Fruit fly (Drosophila melanogaster): ENCODE measurements around the gene CG10340.
A peak's percentile ranks its signal among the peaks of the same experiment; 100 is the strongest.

The CG10340 gene

DNA sequence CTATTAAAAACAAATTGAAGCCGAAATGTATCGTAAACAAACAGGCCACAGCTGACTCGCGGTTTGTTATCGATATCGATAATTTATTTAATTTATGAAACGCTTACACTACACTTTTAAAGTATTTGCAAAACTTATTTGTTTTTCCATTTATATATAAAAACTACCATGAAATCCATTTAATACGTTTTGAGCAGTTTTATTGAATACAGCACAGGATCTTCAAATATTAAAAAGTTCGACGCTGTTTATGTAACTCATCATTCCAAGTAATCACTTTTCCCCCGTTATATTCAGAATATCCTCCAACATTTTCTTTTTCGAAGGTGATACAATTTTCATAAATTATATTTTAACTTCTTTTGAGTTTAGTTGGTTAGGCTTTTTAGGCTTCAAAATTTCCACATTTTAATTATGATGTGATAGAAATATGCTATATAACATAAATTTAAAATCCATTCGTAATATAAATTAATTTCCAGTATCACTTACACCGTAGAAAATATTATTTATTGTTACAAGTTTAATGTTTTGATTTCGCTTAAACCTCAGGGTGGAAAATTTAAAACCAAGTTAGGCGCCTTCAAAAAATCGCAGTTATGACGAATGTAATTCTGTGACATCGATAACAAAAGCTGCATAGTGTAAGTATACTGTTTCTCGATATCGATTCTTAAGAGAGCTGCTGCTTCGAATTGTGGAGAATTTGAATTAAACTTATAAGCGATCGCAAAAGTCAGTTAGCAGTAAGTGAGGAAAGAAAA, 32.9 kb upstream of the CG10340 start, which contains the start of the genes CG10324 and CCT3 (continued):
- TF ChIP-seq CG14050 (GFP tag; IDR thresholded peaks at IDR 0.05), result peak; percentile 56; the same call in 2 of the 3 replicates
- peak; percentile 78 for TF ChIP-seq dysf (GFP tag; IDR thresholded peaks at IDR 0.05)
- TF ChIP-seq CG4328 (GFP tag; optimal IDR thresholded peaks at IDR 0.05), result peak; percentile 61
- peak; percentile 43 for TF ChIP-seq CG4854 (GFP tag; optimal IDR thresholded peaks at IDR 0.05)
- TF ChIP-seq sr (GFP tag; IDR thresholded peaks at IDR 0.05), result no peak
- peak; percentile 55 for TF ChIP-seq fd3F (GFP tag; optimal IDR thresholded peaks at IDR 0.05)
- TF ChIP-seq MESR4 (GFP tag; optimal IDR thresholded peaks at IDR 0.05), result no peak
- TF ChIP-seq CG17328 (GFP tag; IDR thresholded peaks at IDR 0.05), result peak; percentile 40; the same call in 1 of the 2 replicates
- TF ChIP-seq ssp (GFP tag; IDR thresholded peaks at IDR 0.05), result peak; percentile 90
- peak; percentile 59 for TF ChIP-seq ind (GFP tag; optimal IDR thresholded peaks at IDR 0.05)
- TF ChIP-seq pnt (GFP tag; optimal IDR thresholded peaks at IDR 0.05), result peak; percentile 45
- TF ChIP-seq CG14710 (tag; optimal IDR thresholded peaks at IDR 0.05), result peak; percentile 65
- peak; percentile 66 for TF ChIP-seq Hsf (GFP tag; optimal IDR thresholded peaks at IDR 0.05)
- peak; percentile 82 for TF ChIP-seq CG8924 (tag; optimal IDR thresholded peaks at IDR 0.05)
- peak; percentile 71 for TF ChIP-seq CG2712 (tag; optimal IDR thresholded peaks at IDR 0.05)
- TF ChIP-seq CG10147 (GFP tag; optimal IDR thresholded peaks at IDR 0.05), result peak; percentile 46
- peak; percentile 73 for TF ChIP-seq Ssrp (tag; optimal IDR thresholded peaks at IDR 0.05)
- TF ChIP-seq dm (GFP tag; optimal IDR thresholded peaks at IDR 0.05), result no peak
- TF ChIP-seq CG10209 (GFP tag; optimal IDR thresholded peaks at IDR 0.05), result peak; percentile 71
- TF ChIP-seq CG16813 (GFP tag; IDR thresholded peaks at IDR 0.05; ENCODE audit: partially characterized antibody), result peak; percentile 70
- TF ChIP-seq CG5953 (GFP tag; IDR thresholded peaks at IDR 0.05), result no peak
- TF ChIP-seq twi (tag; optimal IDR thresholded peaks at IDR 0.05), result peak; percentile 62
- TF ChIP-seq Ada2b (GFP tag; IDR thresholded peaks at IDR 0.05), result peak; percentile 48
- peak; percentile 24 for TF ChIP-seq gcm (GFP tag; optimal IDR thresholded peaks at IDR 0.05)
- 0 out of 2 replicates have a peak, but pooled peaks have one; percentile 41 for TF ChIP-seq wdn (GFP tag; IDR thresholded peaks at IDR 0.05)
- peak; percentile 61 for TF ChIP-seq az2 (GFP tag; optimal IDR thresholded peaks at IDR 0.05)
- peak; percentile 18 for TF ChIP-seq salm (tag; optimal IDR thresholded peaks at IDR 0.05)
- no peak; the same call in 1 of the 2 replicates for TF ChIP-seq CG10366 (GFP tag; IDR thresholded peaks at IDR 0.05)
- TF ChIP-seq Dp (GFP tag; optimal IDR thresholded peaks at IDR 0.05), result peak; percentile 79
- TF ChIP-seq vnd (GFP tag; IDR thresholded peaks at IDR 0.05; ENCODE audit: partially characterized antibody), result peak; percentile 77
- TF ChIP-seq row (GFP tag; IDR thresholded peaks at IDR 0.05), result peak; percentile 55
- no peak for TF ChIP-seq gsb-n (tag; optimal IDR thresholded peaks at IDR 0.05)
- no peak for TF ChIP-seq CG12071 (GFP tag; optimal IDR thresholded peaks at IDR 0.05)
- TF ChIP-seq CG31224 (GFP tag; IDR thresholded peaks at IDR 0.05), result peak; percentile 34; the same call in 1 of the 2 replicates
- TF ChIP-seq CG6254 (GFP tag; optimal IDR thresholded peaks at IDR 0.05), result peak; percentile 18
- peak; percentile 79 for TF ChIP-seq CG15269 (tag; optimal IDR thresholded peaks at IDR 0.05)
- peak; percentile 9 for TF ChIP-seq Usf (GFP tag; optimal IDR thresholded peaks at IDR 0.05)
- TF ChIP-seq maf-S (GFP tag; optimal IDR thresholded peaks at IDR 0.05), result peak; percentile 34
- peak; percentile 77 for TF ChIP-seq Nf-YC (tag; optimal IDR thresholded peaks at IDR 0.05)
- no peak for TF ChIP-seq Spps (tag; optimal IDR thresholded peaks at IDR 0.05)
- TF ChIP-seq CG10979 (tag; optimal IDR thresholded peaks at IDR 0.05), result peak; percentile 57
- no peak for TF ChIP-seq CG11085 (GFP tag; IDR thresholded peaks at IDR 0.05)
- peak; percentile 39 for TF ChIP-seq fu2 (GFP tag; optimal IDR thresholded peaks at IDR 0.05)
- TF ChIP-seq amos (GFP tag; IDR thresholded peaks at IDR 0.05; ENCODE audit: partially characterized antibody), result peak; percentile 72
- TF ChIP-seq CG17829 (tag; optimal IDR thresholded peaks at IDR 0.05), result peak; percentile 68
- peak; percentile 56 for TF ChIP-seq CG17802 (tag; optimal IDR thresholded peaks at IDR 0.05)
- peak; percentile 63 for TF ChIP-seq CG15696 (tag; optimal IDR thresholded peaks at IDR 0.05)
- peak; percentile 73 for TF ChIP-seq B-H2 (GFP tag; optimal IDR thresholded peaks at IDR 0.05)
- TF ChIP-seq CG7357 (GFP tag; IDR thresholded peaks at IDR 0.05), result peak; percentile 85

All from whole organism, embryonic.